Fruit fly (Drosophila melanogaster) whole organism, wandering third instar larva: ENCODE data around the gene CG8539.

Source experiments
- CrebA ChIP-seq: fragments of 200-800 bp; sonication (Bioruptor generic); optimal IDR thresholded peaks from 2 replicates; lab custom pipeline; 2016; ENCODE audit warnings: missing biosample characterization, mild to moderate bottlenecking, missing genetic modification characterization, borderline replicate concordance
- Dif ChIP-seq: fragments of 200-275, 200-300 bp; sonication (Bioruptor generic); optimal IDR thresholded peaks from 2 replicates; lab custom pipeline; 2018; ENCODE audit warnings: missing biosample characterization, missing genetic modification characterization; ENCODE audit not compliant: partially characterized antibody
- Hnf4 ChIP-seq: fragments of 200-800 bp; sonication (Bioruptor generic); optimal IDR thresholded peaks from 2 replicates; lab custom pipeline; 2016; ENCODE audit warnings: missing biosample characterization, mild to moderate bottlenecking, missing genetic modification characterization
- br ChIP-seq: fragments of 200-800 bp; sonication (Bioruptor generic); optimal IDR thresholded peaks from 2 replicates; lab custom pipeline; 2016; ENCODE audit warnings: missing biosample characterization, missing genetic modification characterization
- brk ChIP-seq: fragments of 200-800 bp; sonication (Bioruptor generic); optimal IDR thresholded peaks from 2 replicates; lab custom pipeline; 2016; ENCODE audit warnings: missing biosample characterization, mild to moderate bottlenecking, missing genetic modification characterization
- dl ChIP-seq, 2 experiments: fragments of 175-275, 200-275 bp in 1 of 2; fragments of 200-275 bp in 1 of 2; sonication (Bioruptor generic); optimal IDR thresholded peaks; lab custom pipeline; 2018; ENCODE audit warnings: mild to moderate bottlenecking in 2 of 2, missing biosample characterization in 2 of 2, missing genetic modification characterization in 2 of 2, moderate library complexity in 2 of 2; ENCODE audit not compliant: partially characterized antibody in 2 of 2, insufficient read depth in 1 of 2
- foxo ChIP-seq, 2 experiments: fragments of 200-800 bp; sonication (Bioruptor generic); optimal IDR thresholded peaks; 2 replicates in 1 of 2; 3 replicates in 1 of 2; lab custom pipeline; 2016 to 2017; ENCODE audit warnings: missing biosample characterization in 2 of 2, missing genetic modification characterization in 2 of 2
- psq ChIP-seq: fragments of 200-800 bp; sonication (Bioruptor generic); optimal IDR thresholded peaks from 3 replicates; lab custom pipeline; 2017; ENCODE audit warnings: missing biosample characterization, mild to moderate bottlenecking, missing genetic modification characterization, moderate library complexity
- rgr ChIP-seq: fragments of 200-800 bp; sonication (Bioruptor generic); optimal IDR thresholded peaks from 3 replicates; lab custom pipeline; 2016; ENCODE audit warnings: missing biosample characterization, mild to moderate bottlenecking, missing genetic modification characterization

DNA sequence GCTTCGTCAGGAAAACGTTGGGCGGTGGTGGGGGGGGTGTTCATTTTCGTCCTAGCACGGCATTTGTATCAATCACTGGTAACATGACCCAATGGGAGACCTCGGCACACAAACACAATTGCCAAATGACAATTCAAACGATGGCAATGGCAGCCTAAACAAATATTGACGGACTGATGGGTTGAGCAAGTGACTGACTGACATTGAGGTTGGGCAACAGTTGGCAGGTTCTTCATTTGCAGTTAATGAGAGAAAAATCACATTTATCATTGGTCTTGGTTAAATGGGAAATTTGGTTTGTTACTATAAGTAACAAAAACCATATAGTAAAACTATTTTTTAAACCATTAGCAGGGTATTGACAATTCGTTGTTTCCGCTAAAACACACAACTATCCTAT lies 49.5 kb downstream of the CG8539 start:
- TF ChIP-seq foxo (GFP tag; optimal IDR thresholded peaks at IDR 0.05; lab: Kevin White, UChicago) (no peak), brk (GFP tag; lab: Kevin White, UChicago) (no peak), CrebA (GFP tag; lab: Kevin White, UChicago) (no peak), rgr (GFP tag; lab: Kevin White, UChicago) (no peak), psq (GFP tag; lab: Kevin White, UChicago) (no peak), dl (GFP tag; optimal IDR thresholded peaks at IDR 0.05; lab: Kevin White, UChicago; ENCODE audit: insufficient read depth in 1 of 2, partially characterized antibody in 2 of 2) (no peak), Hnf4 (GFP tag; lab: Kevin White, UChicago) (no peak), br (GFP tag; lab: Kevin White, UChicago) (no peak), Dif (GFP tag; lab: Kevin White, UChicago) (no peak)
